Fruit fly (Drosophila melanogaster): ENCODE measurements around the gene CG3916.

CG3916 gene

dm6 chr3R:12229113-12229512 is at the start of gene CG3916:
TSS of gene CG3916 (plus strand) at chr3R:12229413.
- no peak for TF ChIP-seq noc (tag; optimal IDR thresholded peaks at IDR 0.05)

- no peak for TF ChIP-seq noc (tag; optimal IDR thresholded peaks at IDR 0.05)
Measured at dm6 chr3R:12185615-12186014, 43.6 kb upstream of the CG3916 start.

DNA sequence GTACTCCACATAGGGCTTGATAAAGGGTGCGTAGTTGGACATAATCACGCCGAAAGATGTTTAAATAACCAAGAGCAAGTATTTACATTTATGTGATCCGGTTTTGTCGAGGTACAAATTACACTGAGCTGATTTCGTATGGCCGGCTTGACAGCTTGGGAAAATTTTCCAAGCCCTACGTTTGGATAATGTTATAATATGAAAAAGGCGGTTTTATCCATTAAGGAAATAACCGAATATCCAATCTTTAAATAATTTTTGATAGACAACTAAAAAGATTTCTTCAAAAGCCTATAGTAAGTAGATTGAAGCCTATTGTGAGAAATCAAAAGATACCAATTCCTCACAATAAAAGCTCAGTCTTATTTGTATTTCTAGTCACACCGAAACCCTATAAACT is 34.3 kb upstream of the CG3916 start, which contains the start of the genes eIF3d2 and CG43450:
Gene eIF3d2, minus strand, starts transcription at position 101 of the 400 bp plus-strand sequence.
Gene CG43450, plus strand, starts transcription at position 384 of the 400 bp plus-strand sequence.
- no peak for TF ChIP-seq noc (tag; optimal IDR thresholded peaks at IDR 0.05)

dm6 chr3R:12196100-12196499 is 33.1 kb upstream of the CG3916 start:
- TF ChIP-seq noc (tag; optimal IDR thresholded peaks at IDR 0.05) = no peak

dm6 chr3R:12197641-12198040 is 31.6 kb upstream of the CG3916 start, which contains the start of gene Adk1:
TSS of gene Adk1 (plus strand) at chr3R:12197941.
- TF ChIP-seq noc (tag; optimal IDR thresholded peaks at IDR 0.05) = no peak

dm6 chr3R:12210260-12210659 is 19.0 kb upstream of the CG3916 start, which contains the start of gene CG4830:
TSS of gene CG4830 (minus strand) at chr3R:12210360.
- no peak for TF ChIP-seq noc (tag; optimal IDR thresholded peaks at IDR 0.05)

DNA sequence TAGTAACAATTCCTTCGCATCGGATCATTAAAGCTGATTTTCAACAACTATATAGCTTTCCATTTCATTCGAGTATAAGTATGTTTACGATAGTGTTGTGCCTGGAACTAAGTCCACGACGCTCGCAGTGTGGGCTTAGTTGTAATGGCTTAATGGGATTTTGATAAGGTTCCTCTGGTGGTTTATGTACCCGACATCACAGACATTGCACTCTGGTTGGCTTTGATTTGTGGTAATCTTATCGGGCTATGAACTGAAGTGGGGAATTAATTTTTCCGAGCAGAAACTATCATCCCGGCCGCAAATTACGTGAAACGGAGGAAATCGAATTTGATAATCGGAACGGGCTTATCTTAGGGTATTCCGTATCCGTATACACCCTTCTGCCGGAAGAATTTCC is 17.7 kb upstream of the CG3916 start:
- TF ChIP-seq noc (tag; optimal IDR thresholded peaks at IDR 0.05) = no peak

dm6 chr3R:12214201-12214600 is 15.0 kb upstream of the CG3916 start, which contains the start of gene CG14742:
TSS of gene CG14742 (plus strand) at chr3R:12214501.
- no peak for TF ChIP-seq noc (tag; optimal IDR thresholded peaks at IDR 0.05)

dm6 chr3R:12219497-12219896 is 9.7 kb upstream of the CG3916 start, which contains the start of gene Cog1:
TSS of gene Cog1 (minus strand) at chr3R:12219686.
- TF ChIP-seq noc (tag; optimal IDR thresholded peaks at IDR 0.05) = no peak

- TF ChIP-seq noc (tag; optimal IDR thresholded peaks at IDR 0.05) = peak; percentile 91
Measured at dm6 chr3R:12221366-12221916, 7.8 kb upstream of the CG3916 start, which contains the start of gene CG4860. TSS of gene CG4860 (minus strand) at chr3R:12221464.

- no peak for TF ChIP-seq noc (tag; optimal IDR thresholded peaks at IDR 0.05)
Measured at dm6 chr3R:12222093-12222492, 7.1 kb upstream of the CG3916 start, which contains the start of gene Rsbp15. TSS of gene Rsbp15 (plus strand) at chr3R:12222387.

dm6 chr3R:12224919-12225318 is 4.3 kb upstream of the CG3916 start, which contains the start of gene CG17404:
TSS of gene CG17404 (minus strand) at chr3R:12225019.
- no peak for TF ChIP-seq noc (tag; optimal IDR thresholded peaks at IDR 0.05)

dm6 chr3R:12226239-12226638 is 3.0 kb upstream of the CG3916 start, which contains the start of gene CG12256:
TSS of gene CG12256 (minus strand) at chr3R:12226339.
- no peak for TF ChIP-seq noc (tag; optimal IDR thresholded peaks at IDR 0.05)

DNA sequence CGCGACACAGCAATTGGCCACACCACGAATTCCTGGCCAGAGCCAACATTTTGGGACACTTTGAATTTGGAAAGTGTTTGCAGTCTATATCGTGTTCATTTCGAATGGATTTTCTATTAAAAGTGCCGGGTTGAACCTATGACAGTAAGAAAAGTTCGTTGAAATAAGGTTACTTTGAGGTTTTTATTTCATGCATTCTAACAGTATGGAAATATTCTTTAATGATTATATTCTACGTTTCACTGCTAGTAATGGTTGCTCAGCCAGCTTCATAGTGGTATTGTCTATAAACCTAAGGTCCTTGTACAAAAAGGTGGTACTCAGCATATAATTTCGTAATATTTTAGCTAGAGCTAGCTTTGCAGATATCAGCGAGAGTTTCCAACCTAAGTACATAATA is 3.4 kb downstream of the CG3916 start, which contains the start of gene Pglym87:
Gene Pglym87, minus strand, starts transcription at position 101 of the 400 bp plus-strand sequence.
- TF ChIP-seq noc (tag; optimal IDR thresholded peaks at IDR 0.05) = no peak

dm6 chr3R:12234584-12234983 is 5.4 kb downstream of the CG3916 start, which contains the start of gene Cyp313a5:
TSS of gene Cyp313a5 (minus strand) at chr3R:12234684.
- TF ChIP-seq noc (tag; optimal IDR thresholded peaks at IDR 0.05) = no peak

dm6 chr3R:12236804-12237203 is 7.6 kb downstream of the CG3916 start, which contains the start of gene Cyp313a2:
TSS of gene Cyp313a2 (minus strand) at chr3R:12236904.
- TF ChIP-seq noc (tag; optimal IDR thresholded peaks at IDR 0.05) = no peak

dm6 chr3R:12239166-12239565 is 10.0 kb downstream of the CG3916 start, which contains the start of gene Cyp313a3:
TSS of gene Cyp313a3 (minus strand) at chr3R:12239266.
- no peak for TF ChIP-seq noc (tag; optimal IDR thresholded peaks at IDR 0.05)
